Fruit fly (Drosophila melanogaster): ENCODE data around the gene orb.

- no peak for TF ChIP-seq CG8478 (optimal IDR thresholded peaks at IDR 0.05)
- TF ChIP-seq CTCF (optimal IDR thresholded peaks at IDR 0.05): peak; percentile 45 to 66
Measured at dm6 chr3R:23295360-23295772, 14.7 kb upstream of the orb start.
